Fruit fly (Drosophila melanogaster) whole organism, embryonic: ENCODE data around the gene Cyp313a4.
A peak's percentile ranks its signal among the peaks of the same experiment; 100 is the strongest.

Experiments used
- Adf1 ChIP-seq: fragments of 200-800 bp; sonication (Bioruptor generic); IDR thresholded peaks from 2 replicates; pipeline ENCODE4 v1.3.6; 2022; ENCODE audit warnings: missing biosample characterization, missing genetic modification characterization
- CG10366 ChIP-seq: fragments of 200-800 bp; sonication (Bioruptor generic); IDR thresholded peaks from 2 replicates; pipeline ENCODE4 v1.3.6; 2022; ENCODE audit warnings: missing biosample characterization, missing genetic modification characterization
- CG11398 ChIP-seq: fragments of 200-800 bp; sonication (Bioruptor generic); optimal IDR thresholded peaks from 2 replicates; lab custom pipeline; 2016; ENCODE audit warnings: missing biosample characterization, missing genetic modification characterization
- CG12104 ChIP-seq: fragments of 200-800 bp; sonication (Bioruptor generic); optimal IDR thresholded peaks from 3 replicates; lab custom pipeline; 2016; ENCODE audit warnings: missing biosample characterization, missing genetic modification characterization
- CG12155 ChIP-seq: fragments of 200-800 bp; sonication (Bioruptor generic); optimal IDR thresholded peaks from 3 replicates; lab custom pipeline; 2016; ENCODE audit warnings: missing biosample characterization, missing genetic modification characterization
- CG15514 ChIP-seq: fragments of 200-800 bp; sonication (Bioruptor generic); optimal IDR thresholded peaks from 3 replicates; lab custom pipeline; 2017; ENCODE audit warnings: missing biosample characterization, missing genetic modification characterization, mild to moderate bottlenecking, moderate library complexity, missing genetic modification reagents
- CG18619 ChIP-seq: fragments of 200-800 bp; sonication (Bioruptor generic); optimal IDR thresholded peaks from 3 replicates; lab custom pipeline; 2017; ENCODE audit warnings: missing biosample characterization, mild to moderate bottlenecking, missing genetic modification characterization
- CG30403 ChIP-seq: fragments of 200-800 bp; sonication (Bioruptor generic); optimal IDR thresholded peaks from 3 replicates; lab custom pipeline; 2016; ENCODE audit warnings: missing biosample characterization, missing genetic modification characterization
- CG4820 ChIP-seq: fragments of 200-800 bp; sonication (Bioruptor generic); optimal IDR thresholded peaks from 3 replicates; lab custom pipeline; 2016; ENCODE audit warnings: missing biosample characterization, missing genetic modification characterization
- CG4854 ChIP-seq: fragments of 200-800 bp; sonication (Bioruptor generic); optimal IDR thresholded peaks from 2 replicates; lab custom pipeline; 2016; ENCODE audit warnings: missing biosample characterization, missing genetic modification characterization, inconsistent platforms
- CG7745 ChIP-seq: fragments of 200-800 bp; sonication (Bioruptor generic); optimal IDR thresholded peaks from 2 replicates; lab custom pipeline; 2018; ENCODE audit warnings: missing biosample characterization, mild to moderate bottlenecking, missing genetic modification characterization, moderate library complexity
- CG7786 ChIP-seq: fragments of 200-800 bp; sonication (Bioruptor generic); optimal IDR thresholded peaks from 2 replicates; lab custom pipeline; 2016; ENCODE audit warnings: missing biosample characterization, missing genetic modification characterization
- CG8944 ChIP-seq: fragments of 200-800 bp; sonication (Bioruptor generic); optimal IDR thresholded peaks from 3 replicates; lab custom pipeline; 2016; ENCODE audit warnings: missing biosample characterization, missing genetic modification characterization
- CG9727 ChIP-seq: fragments of 200-800 bp; sonication (Bioruptor generic); optimal IDR thresholded peaks from 3 replicates; lab custom pipeline; 2017; ENCODE audit warnings: missing biosample characterization, mild to moderate bottlenecking, missing genetic modification characterization
- CG9817 ChIP-seq: fragments of 200-800 bp; sonication (Bioruptor generic); optimal IDR thresholded peaks from 2 replicates; lab custom pipeline; 2018; ENCODE audit warnings: missing biosample characterization, mild to moderate bottlenecking, missing genetic modification characterization, moderate library complexity
- Doc2 ChIP-seq: fragments of 200-800 bp; sonication (Bioruptor generic); IDR thresholded peaks from 2 replicates; pipeline ENCODE4 v1.3.6; 2022; ENCODE audit warnings: missing biosample characterization, missing genetic modification characterization
- GATAe ChIP-seq: fragments of 200-800 bp; sonication (Bioruptor generic); conservative IDR thresholded peaks from 2 replicates; pipeline ENCODE4 v1.3.6; 2022; ENCODE audit warnings: missing biosample characterization, missing genetic modification characterization
- Gsc ChIP-seq: fragments of 200-800 bp; sonication (Bioruptor generic); IDR thresholded peaks from 2 replicates; pipeline ENCODE4 v1.3.6; 2022; ENCODE audit warnings: missing biosample characterization, missing genetic modification characterization
- Hand ChIP-seq: fragments of 200-800 bp; sonication (Bioruptor generic); optimal IDR thresholded peaks from 2 replicates; lab custom pipeline; 2017; ENCODE audit warnings: mild to moderate bottlenecking, missing biosample characterization, missing genetic modification reagents, missing genetic modification characterization
- Hr3 ChIP-seq: fragments of 200-800 bp; sonication (Bioruptor generic); optimal IDR thresholded peaks from 3 replicates; lab custom pipeline; 2016; ENCODE audit warnings: missing biosample characterization, missing genetic modification characterization
- Jarid2 ChIP-seq: fragments of 200-800 bp; sonication (Bioruptor generic); optimal IDR thresholded peaks from 3 replicates; lab custom pipeline; 2017; ENCODE audit warnings: mild to moderate bottlenecking, missing biosample characterization, missing genetic modification reagents, missing genetic modification characterization
- MBD-R2 ChIP-seq: fragments of 200-800 bp; sonication (Bioruptor generic); IDR thresholded peaks from 2 replicates; pipeline ENCODE4 v1.3.6; 2022; ENCODE audit warnings: missing biosample characterization, missing genetic modification characterization
- Mes4 ChIP-seq: fragments of 200-800 bp; sonication (Bioruptor generic); optimal IDR thresholded peaks from 2 replicates; lab custom pipeline; 2016; ENCODE audit warnings: missing biosample characterization, missing genetic modification characterization
- Neu2 ChIP-seq: fragments of 200-800 bp; sonication (Bioruptor generic); optimal IDR thresholded peaks from 3 replicates; lab custom pipeline; 2016; ENCODE audit warnings: missing biosample characterization, missing genetic modification characterization, borderline replicate concordance
- Stat92E ChIP-seq, 3 experiments: fragments of >200 bp in 2 of 3; fragments of 200-800 bp in 1 of 3; sonication (Bioruptor generic) in 1 of 3; optimal IDR thresholded peaks; 2 replicates each; lab custom pipeline; 2017 to 2019; ENCODE audit warnings: missing biosample characterization in 3 of 3, missing genetic modification characterization in 3 of 3, mild to moderate bottlenecking in 1 of 3, moderate library complexity in 1 of 3
- ap ChIP-seq: fragments of 200-800 bp; sonication (Bioruptor generic); IDR thresholded peaks from 2 replicates; pipeline ENCODE4 v1.3.6; 2022; ENCODE audit warnings: missing biosample characterization, missing genetic modification characterization
- bcd ChIP-seq: fragments of 200-800 bp; sonication (Bioruptor generic); optimal IDR thresholded peaks from 2 replicates; lab custom pipeline; 2017; ENCODE audit warnings: missing biosample characterization, mild to moderate bottlenecking, missing genetic modification characterization
- br ChIP-seq: fragments of >200 bp; optimal IDR thresholded peaks from 2 replicates; lab custom pipeline; 2017
- cas ChIP-seq: fragments of 200-800 bp; sonication (Bioruptor generic); IDR thresholded peaks from 2 replicates; pipeline ENCODE4 v1.3.6; 2022; ENCODE audit warnings: missing biosample characterization, missing genetic modification characterization
- caup ChIP-seq: fragments of 200-800 bp; sonication (Bioruptor generic); optimal IDR thresholded peaks from 3 replicates; lab custom pipeline; 2017; ENCODE audit warnings: missing biosample characterization, mild to moderate bottlenecking, missing genetic modification characterization, moderate library complexity; ENCODE audit not compliant: severe bottlenecking
- dati ChIP-seq: fragments of 200-800 bp; sonication (Bioruptor generic); IDR thresholded peaks from 2 replicates; pipeline ENCODE4 v1.3.6; 2022; ENCODE audit warnings: missing biosample characterization, missing genetic modification characterization
- dmrt99B ChIP-seq: fragments of 200-800 bp; sonication (Bioruptor generic); optimal IDR thresholded peaks from 2 replicates; lab custom pipeline; 2018; ENCODE audit warnings: missing biosample characterization, mild to moderate bottlenecking, missing genetic modification characterization, moderate library complexity
- grn ChIP-seq: fragments of 200-800 bp; sonication (Bioruptor generic); optimal IDR thresholded peaks from 3 replicates; lab custom pipeline; 2017; ENCODE audit warnings: missing biosample characterization, missing genetic modification characterization
- gro ChIP-seq: fragments of 200-800 bp; sonication (Bioruptor generic); optimal IDR thresholded peaks from 2 replicates; lab custom pipeline; 2016; ENCODE audit warnings: missing biosample characterization, missing genetic modification characterization
- kay ChIP-seq: fragments of 200-800 bp; sonication (Bioruptor generic); optimal IDR thresholded peaks from 2 replicates; lab custom pipeline; 2016; ENCODE audit warnings: missing biosample characterization, missing genetic modification characterization
- nmo ChIP-seq: fragments of 200-800 bp; sonication (Bioruptor generic); optimal IDR thresholded peaks from 2 replicates; lab custom pipeline; 2018; ENCODE audit warnings: missing biosample characterization, mild to moderate bottlenecking, missing genetic modification characterization, moderate library complexity
- org-1 ChIP-seq: fragments of 200-800 bp; sonication (Bioruptor generic); optimal IDR thresholded peaks from 2 replicates; lab custom pipeline; 2017; ENCODE audit warnings: missing biosample characterization, missing genetic modification characterization
- pb ChIP-seq: fragments of 200-800 bp; sonication (Bioruptor generic); optimal IDR thresholded peaks from 3 replicates; lab custom pipeline; 2016; ENCODE audit warnings: missing biosample characterization, missing genetic modification characterization
- pzg ChIP-seq: fragments of 200-800 bp; sonication (Bioruptor generic); optimal IDR thresholded peaks from 3 replicates; lab custom pipeline; 2018; ENCODE audit warnings: missing biosample characterization, mild to moderate bottlenecking, missing genetic modification characterization, moderate library complexity
- run ChIP-seq: fragments of 200-800 bp; sonication (Bioruptor generic); optimal IDR thresholded peaks from 3 replicates; lab custom pipeline; 2018; ENCODE audit warnings: missing biosample characterization, mild to moderate bottlenecking, missing genetic modification characterization
- sc ChIP-seq, 3 experiments: fragments of >200 bp in 2 of 3; fragments of 200-800 bp in 1 of 3; sonication (Bioruptor generic) in 1 of 3; optimal IDR thresholded peaks; 2 replicates in 2 of 3; 3 replicates in 1 of 3; lab custom pipeline; 2017; ENCODE audit warnings: mild to moderate bottlenecking in 1 of 3, missing biosample characterization in 1 of 3, missing genetic modification characterization in 1 of 3, missing genetic modification reagents in 1 of 3
- scrt ChIP-seq: fragments of 200-800 bp; sonication (Bioruptor generic); optimal IDR thresholded peaks from 2 replicates; lab custom pipeline; 2018; ENCODE audit warnings: missing biosample characterization, mild to moderate bottlenecking, missing genetic modification characterization, moderate library complexity
- slp2 ChIP-seq: fragments of 200-800 bp; sonication (Bioruptor generic); optimal IDR thresholded peaks from 2 replicates; lab custom pipeline; 2016; ENCODE audit warnings: missing biosample characterization, missing genetic modification characterization
- sna ChIP-seq: fragments of 200-800 bp; sonication (Bioruptor generic); IDR thresholded peaks from 2 replicates; pipeline ENCODE4 v1.3.6; 2022; ENCODE audit warnings: missing biosample characterization, missing genetic modification characterization; ENCODE audit not compliant: partially characterized antibody
- tgo ChIP-seq: fragments of 200-800 bp; sonication (Bioruptor generic); IDR thresholded peaks from 3 replicates; pipeline ENCODE4 v1.3.6; 2022; ENCODE audit warnings: missing biosample characterization, missing genetic modification characterization
- tll ChIP-seq, 2 experiments: fragments of 200-800 bp in 1 of 2; fragments of >200 bp in 1 of 2; sonication (Bioruptor generic) in 1 of 2; optimal IDR thresholded peaks; 2 replicates each; lab custom pipeline; 2017 to 2019; ENCODE audit warnings: missing biosample characterization in 2 of 2, missing genetic modification characterization in 2 of 2, mild to moderate bottlenecking in 1 of 2, moderate library complexity in 1 of 2
- trh ChIP-seq: fragments of 200-800 bp; sonication (Bioruptor generic); optimal IDR thresholded peaks from 2 replicates; lab custom pipeline; 2016; ENCODE audit warnings: missing biosample characterization, missing genetic modification characterization

Gene Cyp313a4

DNA sequence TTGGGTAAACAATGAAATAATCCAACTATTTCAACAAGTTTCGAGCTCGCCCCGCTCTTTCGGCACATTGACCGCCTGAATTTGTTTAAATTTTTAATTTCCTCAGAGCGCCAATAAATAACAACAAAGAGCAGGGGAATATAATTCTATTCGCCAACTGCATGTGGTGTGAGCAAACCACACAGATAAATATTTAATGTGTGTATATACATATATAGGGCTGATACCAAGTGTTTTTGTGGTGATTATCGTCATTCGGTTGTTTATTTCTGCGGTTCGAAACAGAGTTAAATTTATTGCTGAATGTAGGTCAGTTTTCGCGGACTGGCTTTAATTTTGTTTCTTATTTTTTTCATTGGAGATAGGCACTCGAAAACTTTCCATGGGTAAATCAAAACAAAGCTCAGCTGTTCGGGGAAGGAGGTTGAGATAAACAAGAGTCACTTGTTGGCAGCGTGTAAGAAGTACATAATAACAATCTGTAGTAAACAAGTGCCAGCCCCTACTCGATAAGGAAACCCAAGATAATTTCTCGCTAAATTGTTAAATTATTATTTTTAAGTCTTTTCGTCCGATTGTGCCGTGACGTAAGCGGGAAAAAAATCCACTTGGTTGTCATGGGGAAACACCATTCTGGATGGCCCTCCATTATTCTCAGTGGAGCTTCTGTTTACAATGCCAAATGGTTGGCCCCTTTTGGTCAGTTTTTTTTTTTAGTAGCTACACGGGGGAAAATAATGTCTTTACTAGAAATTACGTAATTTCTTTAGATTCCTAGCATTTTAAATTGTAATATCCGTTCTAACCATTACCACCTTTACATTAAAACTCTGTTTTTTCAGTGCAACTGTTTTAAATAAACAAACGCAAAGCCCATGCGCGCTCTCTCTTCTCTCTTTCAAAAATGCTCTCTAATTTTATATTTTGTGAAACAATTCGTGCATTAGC, 36.7 kb upstream of the Cyp313a4 start (continued):
- no peak for TF ChIP-seq GATAe
- peak; percentile 35 for TF ChIP-seq CG9727 (GFP tag; lab: Kevin White, UChicago)
- TF ChIP-seq Stat92E (GFP tag; optimal IDR thresholded peaks at IDR 0.05; lab: Kevin White, UChicago), result no peak
- TF ChIP-seq caup (GFP tag; lab: Kevin White, UChicago), result no peak
- TF ChIP-seq nmo, result peak; percentile 28
- TF ChIP-seq CG11398 (GFP tag; lab: Kevin White, UChicago), result peak; percentile 30
- peak; percentile 72 for TF ChIP-seq CG30403 (GFP tag; lab: Kevin White, UChicago)
- peak; percentile 24; the same call in 1 of the 2 replicates for TF ChIP-seq Adf1
- TF ChIP-seq CG4854 (GFP tag; lab: Kevin White, UChicago), result peak; percentile 10
- TF ChIP-seq Gsc (GFP tag; lab: Robert Waterston, UW), result no peak
- TF ChIP-seq kay (GFP tag; lab: Kevin White, UChicago), result peak; percentile 42
- TF ChIP-seq dati (GFP tag; lab: Robert Waterston, UW), result 0 out of 2 replicates have a peak, but pooled peaks have one; percentile 29
- TF ChIP-seq org-1 (GFP tag; lab: Kevin White, UChicago), result peak; percentile 9
- TF ChIP-seq CG12155 (GFP tag; lab: Kevin White, UChicago), result peak; percentile 41
- peak; percentile 20 for TF ChIP-seq CG7786 (GFP tag; lab: Kevin White, UChicago)
- peak; percentile 25 for TF ChIP-seq run
- peak; percentile 70 for TF ChIP-seq dmrt99B (tag; lab: Kevin White, UChicago)
- TF ChIP-seq Jarid2, result peak; percentile 20
- peak; percentile 41 for TF ChIP-seq scrt
- TF ChIP-seq ap (GFP tag; lab: Robert Waterston, UW), result 0 out of 2 replicates have a peak, but pooled peaks have one; percentile 23
- TF ChIP-seq sc (optimal IDR thresholded peaks at IDR 0.05; lab: Kevin White, UChicago), result no peak
- TF ChIP-seq sc (GFP tag; optimal IDR thresholded peaks at IDR 0.05; lab: Kevin White, UChicago), result peak; percentile 26
- TF ChIP-seq Mes4 (GFP tag; lab: Kevin White, UChicago), result no peak
- no peak for TF ChIP-seq CG12104 (GFP tag; lab: Kevin White, UChicago)
- TF ChIP-seq CG10366, result peak; percentile 53; the same call in 1 of the 2 replicates
- TF ChIP-seq slp2 (GFP tag; lab: Kevin White, UChicago), result no peak
- no peak for TF ChIP-seq pzg (GFP tag; lab: Kevin White, UChicago)
- TF ChIP-seq pb (GFP tag; lab: Kevin White, UChicago), result peak; percentile 32
- TF ChIP-seq sna (GFP tag; lab: Robert Waterston, UW), result no peak
- peak; percentile 39 for TF ChIP-seq CG8944 (GFP tag; lab: Kevin White, UChicago)
- no peak for TF ChIP-seq cas (GFP tag; lab: Robert Waterston, UW)
- peak; percentile 26 for TF ChIP-seq CG9817
- TF ChIP-seq CG4820 (GFP tag; lab: Kevin White, UChicago), result peak; percentile 2
- no peak for TF ChIP-seq CG7745 (tag; lab: Kevin White, UChicago)
- no peak for TF ChIP-seq Neu2 (GFP tag; lab: Kevin White, UChicago)
- peak; percentile 31 for TF ChIP-seq CG15514 (GFP tag; lab: Kevin White, UChicago)
- TF ChIP-seq Hr3 (GFP tag; lab: Kevin White, UChicago), result peak; percentile 28
- TF ChIP-seq trh (GFP tag; lab: Kevin White, UChicago), result no peak
- peak; percentile 51 for TF ChIP-seq gro (GFP tag; lab: Kevin White, UChicago)
- no peak for TF ChIP-seq br
- TF ChIP-seq Doc2, result no peak
- TF ChIP-seq grn, result no peak
- TF ChIP-seq bcd (GFP tag; lab: Kevin White, UChicago), result peak; percentile 35
- TF ChIP-seq Hand (GFP tag; lab: Kevin White, UChicago), result peak; percentile 54
- no peak for TF ChIP-seq tll (GFP tag; optimal IDR thresholded peaks at IDR 0.05; lab: Kevin White, UChicago)
- TF ChIP-seq CG18619 (GFP tag; lab: Kevin White, UChicago), result peak; percentile 42
- TF ChIP-seq tgo (GFP tag; lab: Robert Waterston, UW), result peak; percentile 68
- no peak; the same call in 1 of the 2 replicates for TF ChIP-seq MBD-R2 (GFP tag; lab: Robert Waterston, UW)
